Worm (Caenorhabditis elegans): ENCODE data around the gene T05B4.8.

Gene T05B4.8

ce11 chrV:4129604-4130003 is 13.6 kb upstream of the T05B4.8 start, which contains the start of gene phat-4:
Gene phat-4 (plus strand): TSS chrV:4129904.
- TF ChIP-seq ceh-82 (tag; optimal IDR thresholded peaks at IDR 0.05) (no peak), nhr-77 (tag; optimal IDR thresholded peaks at IDR 0.05) (no peak), mdl-1 (tag; optimal IDR thresholded peaks at IDR 0.05) (no peak), unc-39 (tag; optimal IDR thresholded peaks at IDR 0.05) (no peak), sma-3 (GFP tag; optimal IDR thresholded peaks at IDR 0.05) (no peak), R02D3.7 (tag; optimal IDR thresholded peaks at IDR 0.05) (no peak), sem-4 (tag; optimal IDR thresholded peaks at IDR 0.05) (no peak), crh-2 (tag; optimal IDR thresholded peaks at IDR 0.05) (no peak), mab-5 (tag; optimal IDR thresholded peaks at IDR 0.05) (no peak), blmp-1 (tag; optimal IDR thresholded peaks at IDR 0.05; ENCODE audit: insufficient read depth) (no peak), F13H6.1 (tag; optimal IDR thresholded peaks at IDR 0.05) (no peak), ceh-16 (tag; optimal IDR thresholded peaks at IDR 0.05) (no peak), ztf-11 (tag; optimal IDR thresholded peaks at IDR 0.05) (no peak)

ce11 chrV:4127435-4127834 is 11.5 kb upstream of the T05B4.8 start, which contains the start of gene T05B4.13:
Gene T05B4.13 (minus strand): TSS chrV:4127535.
- TF ChIP-seq skn-1 (tag; optimal IDR thresholded peaks at IDR 0.05) (no peak), lsy-2 (tag; optimal IDR thresholded peaks at IDR 0.05) (no peak), ZK546.5 (tag; optimal IDR thresholded peaks at IDR 0.05) (no peak), mbf-1 (tag; optimal IDR thresholded peaks at IDR 0.05) (no peak), nhr-237 (tag; optimal IDR thresholded peaks at IDR 0.05) (no peak), blmp-1 (tag; optimal IDR thresholded peaks at IDR 0.05; ENCODE audit: insufficient read depth) (no peak), gmeb-1 (tag; optimal IDR thresholded peaks at IDR 0.05) (no peak), F13H6.1 (tag; optimal IDR thresholded peaks at IDR 0.05) (no peak)

- no peak for TF ChIP-seq nhr-21 (tag; optimal IDR thresholded peaks at IDR 0.05)
- TF ChIP-seq sma-9 (GFP tag; optimal IDR thresholded peaks at IDR 0.05): no peak
- no peak for TF ChIP-seq sma-9 (tag; optimal IDR thresholded peaks at IDR 0.05)
- no peak for TF ChIP-seq nhr-129 (tag; optimal IDR thresholded peaks at IDR 0.05)
- TF ChIP-seq egl-27 (tag; optimal IDR thresholded peaks at IDR 0.05): no peak
- TF ChIP-seq R02D3.7 (tag; optimal IDR thresholded peaks at IDR 0.05): no peak
- no peak for TF ChIP-seq ztf-4 (tag; optimal IDR thresholded peaks at IDR 0.05)
- TF ChIP-seq nhr-12 (tag; optimal IDR thresholded peaks at IDR 0.05): no peak
- no peak for TF ChIP-seq skn-1 (tag; optimal IDR thresholded peaks at IDR 0.05)
Observed at ce11 chrV:4125552-4126084, 9.6 kb upstream of the T05B4.8 start, which contains the start of gene T05B4.12. Gene T05B4.12 (minus strand): TSS chrV:4126034.

- TF ChIP-seq C34F6.9 (tag; optimal IDR thresholded peaks at IDR 0.05) (no peak), sma-3 (GFP tag; optimal IDR thresholded peaks at IDR 0.05) (no peak), R02D3.7 (tag; optimal IDR thresholded peaks at IDR 0.05) (no peak), skn-1 (tag; optimal IDR thresholded peaks at IDR 0.05) (no peak), F13H6.1 (tag; optimal IDR thresholded peaks at IDR 0.05) (no peak), ceh-82 (tag; optimal IDR thresholded peaks at IDR 0.05) (no peak), sem-4 (tag; optimal IDR thresholded peaks at IDR 0.05) (no peak), unc-55 (GFP tag; optimal IDR thresholded peaks at IDR 0.05) (no peak), nhr-21 (tag; optimal IDR thresholded peaks at IDR 0.05) (no peak), mab-5 (tag; optimal IDR thresholded peaks at IDR 0.05) (no peak), ztf-1 (GFP tag; conservative IDR thresholded peaks at IDR 0.05) (no peak), fos-1 (tag; optimal IDR thresholded peaks at IDR 0.05) (no peak), sma-9 (GFP tag; optimal IDR thresholded peaks at IDR 0.05) (no peak), sma-9 (tag; optimal IDR thresholded peaks at IDR 0.05) (no peak), aly-2 (tag; optimal IDR thresholded peaks at IDR 0.05) (no peak)
Observed at ce11 chrV:4122415-4122814, 6.4 kb upstream of the T05B4.8 start, which contains the start of gene phat-5. Gene phat-5 (minus strand): TSS chrV:4122515.

ce11 chrV:4120629-4121028 is 4.7 kb upstream of the T05B4.8 start, which contains the start of gene T05B4.10:
Gene T05B4.10 (minus strand): TSS chrV:4120729.
- no peak for TF ChIP-seq unc-55 (GFP tag; optimal IDR thresholded peaks at IDR 0.05)
- TF ChIP-seq ztf-1 (GFP tag; conservative IDR thresholded peaks at IDR 0.05): no peak
- no peak for TF ChIP-seq nhr-25 (tag; optimal IDR thresholded peaks at IDR 0.05)
- TF ChIP-seq unc-39 (tag; optimal IDR thresholded peaks at IDR 0.05): no peak
- TF ChIP-seq sem-4 (tag; optimal IDR thresholded peaks at IDR 0.05): no peak
- TF ChIP-seq sma-9 (GFP tag; optimal IDR thresholded peaks at IDR 0.05): no peak
- no peak for TF ChIP-seq sma-9 (tag; optimal IDR thresholded peaks at IDR 0.05)
- TF ChIP-seq ztf-4 (tag; optimal IDR thresholded peaks at IDR 0.05): no peak
- no peak for TF ChIP-seq snpc-4 (tag; optimal IDR thresholded peaks at IDR 0.05)
- TF ChIP-seq nhr-77 (tag; optimal IDR thresholded peaks at IDR 0.05): no peak
- TF ChIP-seq elt-1 (tag; optimal IDR thresholded peaks at IDR 0.05): no peak
